Worm (Caenorhabditis elegans): ENCODE measurements around the gene atg-18.

The atg-18 gene

DNA sequence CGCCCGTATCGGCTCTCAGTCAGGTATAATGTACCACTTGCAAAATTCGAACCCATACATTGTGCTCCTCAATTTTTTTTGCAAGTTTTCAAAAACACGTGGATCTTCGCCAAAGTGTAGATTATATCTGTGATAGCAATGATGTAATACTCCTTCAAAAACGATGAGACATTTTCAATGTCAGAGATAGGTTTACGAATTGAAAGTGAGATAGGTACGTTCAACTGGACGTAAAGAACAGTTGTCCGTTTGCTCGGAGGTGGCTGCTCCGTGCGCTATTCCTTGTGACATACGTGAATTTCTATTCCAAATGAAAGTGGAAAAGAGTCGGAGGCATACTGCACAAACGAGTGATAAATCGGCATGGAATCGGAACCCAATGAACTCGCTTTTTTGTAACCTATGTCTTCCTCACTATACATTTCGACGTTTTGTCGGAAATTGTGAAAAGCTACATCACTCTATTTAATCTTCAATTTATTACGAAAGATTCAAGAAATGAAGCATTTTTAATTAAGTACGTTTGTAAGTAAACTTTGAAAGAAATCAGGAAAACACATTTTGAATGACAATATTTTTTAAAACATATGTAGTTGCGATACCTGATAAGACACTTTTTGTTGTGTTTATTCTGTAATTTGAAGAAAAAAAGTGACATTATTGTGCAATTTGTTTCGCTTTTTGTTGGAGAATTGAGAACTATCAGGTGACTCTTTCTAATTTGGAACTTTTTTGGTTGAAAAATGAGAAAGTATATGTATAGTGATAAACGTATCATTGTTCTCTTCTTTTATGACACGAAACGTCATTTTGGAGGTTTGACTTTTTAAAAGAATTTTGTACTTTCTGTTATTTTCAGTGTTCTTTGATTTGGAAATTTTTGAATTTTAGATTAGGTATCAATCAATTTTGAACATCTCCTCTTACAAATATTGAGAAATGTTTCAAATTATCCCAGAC lies 23.6 kb upstream of the atg-18 start:
- TF ChIP-seq aly-1 (tag; optimal IDR thresholded peaks at IDR 0.05) (no peak), ceh-36 (tag; optimal IDR thresholded peaks at IDR 0.05) (no peak), ama-1 (optimal IDR thresholded peaks at IDR 0.05) (no peak), hnd-1 (tag; optimal IDR thresholded peaks at IDR 0.05) (no peak), tbx-11 (GFP tag; IDR thresholded peaks at IDR 0.05) (no peak), scrt-1 (GFP tag; IDR thresholded peaks at IDR 0.05) (no peak), ceh-13 (GFP tag; optimal IDR thresholded peaks at IDR 0.05) (no peak), hmg-4 (GFP tag; optimal IDR thresholded peaks at IDR 0.05) (no peak), hmbx-1 (tag; optimal IDR thresholded peaks at IDR 0.05) (no peak), B0310.2 (tag; optimal IDR thresholded peaks at IDR 0.05) (no peak), tbx-37 (GFP tag; conservative IDR thresholded peaks at IDR 0.05) (no peak), tra-4 (tag; optimal IDR thresholded peaks at IDR 0.05) (no peak), F13C5.2 (tag; optimal IDR thresholded peaks at IDR 0.05) (no peak), ets-7 (tag; optimal IDR thresholded peaks at IDR 0.05) (no peak), sea-1 (GFP tag; conservative IDR thresholded peaks at IDR 0.05) (no peak), pes-1 (GFP tag; IDR thresholded peaks at IDR 0.05) (no peak), flt-1 (GFP tag; IDR thresholded peaks at IDR 0.05) (no peak)

DNA sequence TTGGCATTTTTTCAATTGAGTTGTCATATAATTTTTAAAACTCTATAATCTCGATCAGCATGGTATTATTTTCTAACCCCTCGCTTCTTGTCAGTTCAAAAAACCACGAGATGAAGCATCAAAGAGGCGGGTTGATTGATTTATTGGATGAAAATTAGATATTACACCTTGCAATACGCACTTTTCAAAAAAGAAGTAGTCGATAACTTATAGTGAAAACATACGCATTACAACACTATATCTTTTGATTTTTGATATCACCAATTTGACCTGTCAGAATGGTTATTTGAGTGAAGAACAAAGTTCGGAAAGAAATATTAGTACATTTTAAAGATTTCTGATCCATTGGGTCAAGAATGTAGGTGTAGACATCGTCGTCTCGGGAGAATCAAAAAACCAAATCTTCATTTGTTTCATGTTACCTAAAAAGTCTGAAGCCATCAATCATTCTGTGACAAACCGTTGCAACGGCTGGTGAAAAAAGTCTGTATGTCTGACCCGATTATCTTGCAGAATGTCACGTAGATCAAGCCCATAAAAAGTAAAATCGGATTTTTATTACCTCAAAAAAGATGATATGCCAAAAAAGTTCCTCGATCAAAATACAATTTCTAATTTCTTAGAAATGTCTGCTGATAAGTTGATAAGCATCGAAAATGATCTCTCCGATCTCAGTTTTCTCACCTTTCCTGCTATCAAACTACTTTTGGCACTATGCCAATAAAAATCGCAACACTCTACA lies 22.1 kb upstream of the atg-18 start:
- no peak for TF ChIP-seq scrt-1 (GFP tag; IDR thresholded peaks at IDR 0.05)
- no peak for TF ChIP-seq tbx-11 (GFP tag; IDR thresholded peaks at IDR 0.05)
- TF ChIP-seq flt-1 (GFP tag; IDR thresholded peaks at IDR 0.05), result no peak
- TF ChIP-seq ceh-13 (GFP tag; optimal IDR thresholded peaks at IDR 0.05), result no peak
- TF ChIP-seq ets-7 (tag; optimal IDR thresholded peaks at IDR 0.05), result no peak
- TF ChIP-seq sea-1 (GFP tag; conservative IDR thresholded peaks at IDR 0.05), result no peak
- no peak for TF ChIP-seq hmg-4 (GFP tag; optimal IDR thresholded peaks at IDR 0.05)
- TF ChIP-seq ceh-36 (tag; optimal IDR thresholded peaks at IDR 0.05), result no peak
- no peak for TF ChIP-seq ama-1 (optimal IDR thresholded peaks at IDR 0.05)
- TF ChIP-seq F13C5.2 (tag; optimal IDR thresholded peaks at IDR 0.05), result no peak
- TF ChIP-seq hnd-1 (tag; optimal IDR thresholded peaks at IDR 0.05), result no peak
- TF ChIP-seq aly-1 (tag; optimal IDR thresholded peaks at IDR 0.05), result no peak
- no peak for TF ChIP-seq tra-4 (tag; optimal IDR thresholded peaks at IDR 0.05)
- no peak for TF ChIP-seq hmbx-1 (tag; optimal IDR thresholded peaks at IDR 0.05)

DNA sequence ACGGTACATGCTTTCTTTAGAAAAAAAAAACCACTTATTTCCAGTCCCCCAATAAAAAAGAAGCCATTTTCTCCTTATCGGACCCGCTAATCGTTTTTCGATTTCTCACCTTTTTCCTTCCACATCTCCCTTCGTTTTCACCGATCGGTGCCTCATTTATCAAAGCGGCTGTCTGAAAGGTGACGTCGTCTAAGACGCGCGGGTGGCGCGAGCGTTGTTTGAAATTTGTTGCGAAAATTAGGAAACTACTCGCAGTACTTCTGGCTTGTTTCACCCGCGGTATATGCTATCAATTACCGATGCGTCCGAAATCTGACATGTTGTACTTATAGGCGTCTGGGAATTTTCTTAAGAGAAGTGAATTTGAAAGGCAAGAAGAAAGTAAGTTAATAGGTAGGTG lies 21.1 kb upstream of the atg-18 start:
- TF ChIP-seq B0310.2 (tag; optimal IDR thresholded peaks at IDR 0.05), result no peak
- no peak for TF ChIP-seq scrt-1 (GFP tag; IDR thresholded peaks at IDR 0.05)
- TF ChIP-seq flt-1 (GFP tag; IDR thresholded peaks at IDR 0.05), result no peak
- TF ChIP-seq hmg-4 (GFP tag; optimal IDR thresholded peaks at IDR 0.05), result no peak
- no peak for TF ChIP-seq F13C5.2 (tag; optimal IDR thresholded peaks at IDR 0.05)
- TF ChIP-seq pes-1 (GFP tag; IDR thresholded peaks at IDR 0.05), result no peak
- no peak for TF ChIP-seq ceh-13 (GFP tag; optimal IDR thresholded peaks at IDR 0.05)
- TF ChIP-seq tbx-11 (GFP tag; IDR thresholded peaks at IDR 0.05), result no peak
- TF ChIP-seq hmbx-1 (tag; optimal IDR thresholded peaks at IDR 0.05), result no peak
- no peak for TF ChIP-seq sea-1 (GFP tag; conservative IDR thresholded peaks at IDR 0.05)
- TF ChIP-seq ets-7 (tag; optimal IDR thresholded peaks at IDR 0.05), result no peak
- TF ChIP-seq tra-4 (tag; optimal IDR thresholded peaks at IDR 0.05), result no peak
- no peak for TF ChIP-seq aly-1 (tag; optimal IDR thresholded peaks at IDR 0.05)
- no peak for TF ChIP-seq ceh-36 (tag; optimal IDR thresholded peaks at IDR 0.05)

DNA sequence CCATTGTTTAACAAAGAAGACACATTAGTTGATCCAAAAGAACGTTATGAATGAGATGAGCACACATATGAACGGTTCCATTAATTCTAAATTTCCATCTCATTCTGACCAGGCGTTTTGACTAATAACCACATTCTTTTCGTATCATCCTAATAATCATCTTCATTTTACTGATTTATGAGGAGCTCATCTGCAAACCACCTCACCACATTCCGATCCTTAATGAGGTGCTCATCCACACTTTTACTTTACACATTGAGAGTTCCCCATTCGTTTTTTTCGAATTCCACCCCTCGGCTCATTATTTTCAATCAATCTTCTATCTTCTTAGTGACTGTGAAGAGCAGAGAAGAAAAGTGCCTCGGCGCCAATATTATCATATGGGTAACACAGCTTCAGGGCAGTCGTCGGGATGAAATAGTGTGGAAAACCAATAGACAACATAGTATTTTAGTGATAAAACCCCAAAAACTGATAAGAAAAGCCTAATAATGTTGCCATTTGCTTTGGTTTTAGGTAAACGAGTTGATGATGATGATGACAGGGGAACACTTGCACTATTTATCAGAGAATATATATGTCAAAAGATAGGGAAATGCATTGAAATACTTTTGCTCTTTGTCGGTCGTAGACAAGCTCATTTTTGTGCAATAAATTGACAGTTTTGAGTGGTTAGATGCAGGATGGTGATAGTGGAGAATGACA lies 20.0 kb upstream of the atg-18 start:
- no peak for TF ChIP-seq ceh-13 (GFP tag; optimal IDR thresholded peaks at IDR 0.05)
- no peak for TF ChIP-seq scrt-1 (GFP tag; IDR thresholded peaks at IDR 0.05)
- TF ChIP-seq sea-1 (GFP tag; conservative IDR thresholded peaks at IDR 0.05), result no peak
- TF ChIP-seq ama-1 (optimal IDR thresholded peaks at IDR 0.05), result no peak
- no peak for TF ChIP-seq aly-1 (tag; optimal IDR thresholded peaks at IDR 0.05)
- TF ChIP-seq ets-7 (tag; optimal IDR thresholded peaks at IDR 0.05), result no peak
- TF ChIP-seq hmg-4 (GFP tag; optimal IDR thresholded peaks at IDR 0.05), result no peak
- no peak for TF ChIP-seq B0310.2 (tag; optimal IDR thresholded peaks at IDR 0.05)
- no peak for TF ChIP-seq flt-1 (GFP tag; IDR thresholded peaks at IDR 0.05)
- TF ChIP-seq tbx-11 (GFP tag; IDR thresholded peaks at IDR 0.05), result no peak
- no peak for TF ChIP-seq F13C5.2 (tag; optimal IDR thresholded peaks at IDR 0.05)
- TF ChIP-seq pes-1 (GFP tag; IDR thresholded peaks at IDR 0.05), result no peak
- TF ChIP-seq tra-4 (tag; optimal IDR thresholded peaks at IDR 0.05), result no peak
- no peak for TF ChIP-seq hnd-1 (tag; optimal IDR thresholded peaks at IDR 0.05)
- no peak for TF ChIP-seq hmbx-1 (tag; optimal IDR thresholded peaks at IDR 0.05)
- TF ChIP-seq ceh-36 (tag; optimal IDR thresholded peaks at IDR 0.05), result no peak
- no peak for TF ChIP-seq tbx-37 (GFP tag; conservative IDR thresholded peaks at IDR 0.05)

DNA sequence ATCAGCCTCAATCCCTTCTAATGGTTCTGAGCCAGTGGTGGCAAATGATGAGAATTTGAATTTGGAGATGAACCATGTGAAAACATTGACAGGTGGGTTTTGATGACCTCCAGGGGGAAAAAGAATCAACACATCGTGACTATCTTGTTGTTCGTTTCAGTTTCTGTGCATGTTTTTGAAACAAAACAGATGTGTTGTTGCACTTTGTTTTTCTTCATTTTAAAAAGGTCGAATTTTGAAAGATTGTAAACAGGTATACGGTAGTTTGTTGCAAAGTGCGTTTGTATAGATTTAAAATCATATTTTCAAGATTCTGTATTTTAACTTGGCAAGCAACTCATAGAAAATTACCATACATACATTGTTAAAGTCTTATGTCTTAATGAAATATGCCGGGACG lies 19.2 kb upstream of the atg-18 start:
- TF ChIP-seq hnd-1 (tag; optimal IDR thresholded peaks at IDR 0.05) (no peak), tbx-37 (GFP tag; conservative IDR thresholded peaks at IDR 0.05) (no peak), B0310.2 (tag; optimal IDR thresholded peaks at IDR 0.05) (no peak), ceh-36 (tag; optimal IDR thresholded peaks at IDR 0.05) (no peak), sea-1 (GFP tag; conservative IDR thresholded peaks at IDR 0.05) (no peak), ama-1 (optimal IDR thresholded peaks at IDR 0.05) (no peak), tbx-11 (GFP tag; IDR thresholded peaks at IDR 0.05) (no peak), flt-1 (GFP tag; IDR thresholded peaks at IDR 0.05) (no peak), aly-1 (tag; optimal IDR thresholded peaks at IDR 0.05) (no peak), scrt-1 (GFP tag; IDR thresholded peaks at IDR 0.05) (no peak), tra-4 (tag; optimal IDR thresholded peaks at IDR 0.05) (no peak)

DNA sequence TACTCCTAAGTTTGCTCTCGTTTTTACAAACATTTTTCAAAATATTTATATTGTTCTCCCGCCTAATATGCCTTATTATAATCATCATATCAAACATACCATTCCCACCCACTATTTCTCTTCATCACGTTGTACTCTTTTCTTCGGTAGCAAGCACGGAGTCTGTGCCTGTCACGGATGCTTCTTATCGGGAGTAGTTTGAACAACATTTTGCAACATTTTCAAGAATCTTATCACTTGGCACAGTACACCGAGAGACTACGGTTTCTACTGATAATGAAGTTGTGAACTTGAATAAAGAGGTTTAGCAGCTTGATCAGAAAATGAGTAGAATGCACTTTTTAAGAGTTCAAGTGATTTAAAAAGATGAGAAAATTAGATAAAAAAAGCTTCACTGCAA lies 17.1 kb upstream of the atg-18 start:
- TF ChIP-seq sea-1 (GFP tag; conservative IDR thresholded peaks at IDR 0.05), result no peak
- no peak for TF ChIP-seq hmg-4 (GFP tag; optimal IDR thresholded peaks at IDR 0.05)
- TF ChIP-seq F13C5.2 (tag; optimal IDR thresholded peaks at IDR 0.05), result no peak
- TF ChIP-seq tbx-11 (GFP tag; IDR thresholded peaks at IDR 0.05), result no peak
- no peak for TF ChIP-seq tbx-37 (GFP tag; conservative IDR thresholded peaks at IDR 0.05)
- no peak for TF ChIP-seq ceh-13 (GFP tag; optimal IDR thresholded peaks at IDR 0.05)
- TF ChIP-seq hnd-1 (tag; optimal IDR thresholded peaks at IDR 0.05), result no peak
- no peak for TF ChIP-seq aly-1 (tag; optimal IDR thresholded peaks at IDR 0.05)
- no peak for TF ChIP-seq scrt-1 (GFP tag; IDR thresholded peaks at IDR 0.05)
- no peak for TF ChIP-seq hmbx-1 (tag; optimal IDR thresholded peaks at IDR 0.05)
- no peak for TF ChIP-seq tra-4 (tag; optimal IDR thresholded peaks at IDR 0.05)
- TF ChIP-seq B0310.2 (tag; optimal IDR thresholded peaks at IDR 0.05), result no peak
- TF ChIP-seq flt-1 (GFP tag; IDR thresholded peaks at IDR 0.05), result no peak
- TF ChIP-seq pes-1 (GFP tag; IDR thresholded peaks at IDR 0.05), result no peak
- no peak for TF ChIP-seq ama-1 (optimal IDR thresholded peaks at IDR 0.05)

Data from whole organism, early embryonic.